Fruit fly (Drosophila melanogaster) whole organism, embryonic: ENCODE results near the gene CG31467.

Experiments
- CG7372 ChIP-seq: fragments of 200-800 bp; sonication (Bioruptor generic); IDR thresholded peaks from 2 replicates; pipeline ENCODE4 v1.3.6; 2022; ENCODE audit warnings: missing biosample characterization, missing genetic modification characterization
- NFAT ChIP-seq: fragments of 200-800 bp; sonication (Bioruptor generic); IDR thresholded peaks from 2 replicates; pipeline ENCODE4 v1.3.6; 2022; ENCODE audit warnings: missing biosample characterization, missing genetic modification characterization
- Oaz ChIP-seq: fragments of 200-800 bp; sonication (Bioruptor generic); IDR thresholded peaks from 2 replicates; pipeline ENCODE4 v1.3.6; 2022; ENCODE audit warnings: missing biosample characterization, missing genetic modification characterization
- bab2 ChIP-seq: fragments of 200-800 bp; sonication (Bioruptor generic); optimal IDR thresholded peaks from 2 replicates; lab custom pipeline; 2016; ENCODE audit warnings: missing biosample characterization, missing genetic modification characterization
- pros ChIP-seq: fragments of 200-800 bp; sonication (Bioruptor generic); optimal IDR thresholded peaks from 3 replicates; lab custom pipeline; 2019; ENCODE audit warnings: missing biosample characterization, mild to moderate bottlenecking, missing genetic modification characterization, moderate library complexity
- sisA ChIP-seq: fragments of 200-800 bp; sonication (Bioruptor generic); IDR thresholded peaks from 2 replicates; pipeline ENCODE4 v1.3.6; 2022; ENCODE audit warnings: missing biosample characterization, missing genetic modification characterization

- no peak for TF ChIP-seq Oaz (GFP tag; lab: Robert Waterston, UW)
- TF ChIP-seq CG7372 (GFP tag; lab: Robert Waterston, UW): no peak
- TF ChIP-seq pros: no peak
- no peak for TF ChIP-seq sisA (GFP tag; lab: Robert Waterston, UW)
- TF ChIP-seq bab2 (GFP tag; lab: Kevin White, UChicago): no peak
- TF ChIP-seq NFAT (GFP tag; lab: Robert Waterston, UW): no peak
Observed at dm6 chr3R:10678935-10679565, 27.6 kb downstream of the CG31467 start.
